Worm (Caenorhabditis elegans): Measurements from ENCODE around the gene ttr-35.

DNA sequence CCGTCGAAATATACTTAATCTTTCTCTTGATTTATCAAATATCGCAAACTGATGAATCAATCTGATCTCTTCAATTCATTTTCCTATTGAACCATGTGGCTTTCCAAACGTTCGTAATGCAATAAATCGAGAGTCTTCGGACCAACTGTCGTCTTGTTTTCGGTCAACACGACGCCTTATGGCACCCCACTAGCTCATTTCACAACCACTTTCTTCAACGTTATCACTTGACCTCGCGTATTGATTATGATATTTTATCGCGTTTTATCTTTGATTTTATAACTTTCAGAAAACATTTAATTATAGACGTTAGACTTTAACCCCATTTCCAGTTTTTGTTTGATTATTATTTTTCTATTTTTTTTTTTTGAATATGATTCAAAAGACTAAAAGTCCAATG lies 2.3 kb upstream of the ttr-35 start:
- TF ChIP-seq him-1 (tag; optimal IDR thresholded peaks at IDR 0.05) (no peak), W03F9.2 (tag; optimal IDR thresholded peaks at IDR 0.05) (no peak)

Measured in whole organism, L4/young adult.